Fruit fly (Drosophila melanogaster) whole organism, wandering third instar larva: ENCODE measurements around the gene CG31898.

Experiments used
- CG9705 ChIP-seq: fragments of 200-800 bp; sonication (Bioruptor generic); optimal IDR thresholded peaks from 2 replicates; lab custom pipeline; 2018; ENCODE audit warnings: missing biosample characterization, mild to moderate bottlenecking, missing genetic modification characterization
- Dif ChIP-seq: fragments of 200-275, 200-300 bp; sonication (Bioruptor generic); optimal IDR thresholded peaks from 2 replicates; lab custom pipeline; 2018; ENCODE audit warnings: missing biosample characterization, missing genetic modification characterization; ENCODE audit not compliant: partially characterized antibody
- Hr78 ChIP-seq: fragments of >200 bp; optimal IDR thresholded peaks from 2 replicates; lab custom pipeline; 2017; ENCODE audit warnings: missing biosample characterization, missing genetic modification characterization
- OdsH ChIP-seq: fragments of 200-800 bp; sonication (Bioruptor generic); optimal IDR thresholded peaks from 2 replicates; lab custom pipeline; 2016; ENCODE audit warnings: missing biosample characterization, mild to moderate bottlenecking, missing genetic modification characterization
- br ChIP-seq: fragments of 200-800 bp; sonication (Bioruptor generic); optimal IDR thresholded peaks from 2 replicates; lab custom pipeline; 2016; ENCODE audit warnings: missing biosample characterization, missing genetic modification characterization
- ey ChIP-seq: fragments of 200-800 bp; sonication (Bioruptor generic); optimal IDR thresholded peaks from 2 replicates; lab custom pipeline; 2016; ENCODE audit warnings: missing biosample characterization, missing genetic modification characterization
- foxo ChIP-seq, 2 experiments: fragments of 200-800 bp; sonication (Bioruptor generic); optimal IDR thresholded peaks; 2 replicates in 1 of 2; 3 replicates in 1 of 2; lab custom pipeline; 2016 to 2017; ENCODE audit warnings: missing biosample characterization in 2 of 2, missing genetic modification characterization in 2 of 2
- fru ChIP-seq: fragments of 200-800 bp; sonication (Bioruptor generic); optimal IDR thresholded peaks from 3 replicates; lab custom pipeline; 2016; ENCODE audit warnings: missing biosample characterization, mild to moderate bottlenecking, missing genetic modification characterization
- h ChIP-seq: fragments of 200-800 bp; sonication (Bioruptor generic); optimal IDR thresholded peaks from 3 replicates; lab custom pipeline; 2016; ENCODE audit warnings: missing biosample characterization, mild to moderate bottlenecking, missing genetic modification characterization
- lola ChIP-seq: fragments of >200 bp; optimal IDR thresholded peaks from 2 replicates; lab custom pipeline; 2017; ENCODE audit warnings: missing biosample characterization, missing genetic modification characterization
- pan ChIP-seq: fragments of >200 bp; optimal IDR thresholded peaks from 2 replicates; lab custom pipeline; 2017
- psq ChIP-seq: fragments of 200-800 bp; sonication (Bioruptor generic); optimal IDR thresholded peaks from 3 replicates; lab custom pipeline; 2017; ENCODE audit warnings: missing biosample characterization, mild to moderate bottlenecking, missing genetic modification characterization, moderate library complexity

- no peak for TF ChIP-seq Hr78
- TF ChIP-seq foxo (GFP tag; optimal IDR thresholded peaks at IDR 0.05; lab: Kevin White, UChicago): peak in 1 of 2 experiments; percentile 17
- no peak for TF ChIP-seq fru
- TF ChIP-seq pan (lab: Kevin White, UChicago): no peak
- peak; percentile 68 for TF ChIP-seq OdsH (GFP tag; lab: Kevin White, UChicago)
- TF ChIP-seq CG9705: no peak
- TF ChIP-seq ey (GFP tag; lab: Kevin White, UChicago): no peak
- TF ChIP-seq br (GFP tag; lab: Kevin White, UChicago): peak; percentile 15
- TF ChIP-seq psq (GFP tag; lab: Kevin White, UChicago): no peak
- TF ChIP-seq Dif: peak; percentile 87
- peak; percentile 41 for TF ChIP-seq h (GFP tag; lab: Kevin White, UChicago)
- no peak for TF ChIP-seq lola (GFP tag; lab: Kevin White, UChicago)
These were observed 29.6 kb upstream of the CG31898 start, which contains the start of gene CG17292 for dm6 chr2L:8370364-8371326.
